Fruit fly (Drosophila melanogaster) whole organism, embryonic: Measurements from ENCODE around the gene sws.
A peak's percentile ranks its signal among the peaks of the same experiment; 100 is the strongest.

ENCODE experiments used
- BEAF-32 ChIP-seq: fragments of 200-800 bp; sonication (Bioruptor generic); optimal IDR thresholded peaks from 3 replicates; lab custom pipeline; 2017; ENCODE audit warnings: missing biosample characterization, missing genetic modification characterization, mild to moderate bottlenecking, moderate library complexity, missing genetic modification reagents
- Bgb ChIP-seq: fragments of 200-800 bp; sonication (Bioruptor generic); IDR thresholded peaks from 2 replicates; pipeline ENCODE4 v1.3.6; 2022; ENCODE audit warnings: missing biosample characterization, missing genetic modification characterization; ENCODE audit not compliant: partially characterized antibody
- CG10959 ChIP-seq: fragments of 200-800 bp; sonication (Bioruptor generic); IDR thresholded peaks from 2 replicates; pipeline ENCODE4 v1.3.6; 2022; ENCODE audit warnings: missing biosample characterization, missing genetic modification characterization
- CG11398 ChIP-seq: fragments of 200-800 bp; sonication (Bioruptor generic); optimal IDR thresholded peaks from 2 replicates; lab custom pipeline; 2016; ENCODE audit warnings: missing biosample characterization, missing genetic modification characterization
- CG14441 ChIP-seq: fragments of 200-800 bp; sonication (Bioruptor generic); IDR thresholded peaks from 2 replicates; pipeline ENCODE4 v1.3.6; 2022; ENCODE audit warnings: missing biosample characterization, missing genetic modification characterization
- CG14667 ChIP-seq: fragments of 200-800 bp; sonication (Bioruptor generic); IDR thresholded peaks from 2 replicates; pipeline ENCODE4 v1.3.6; 2022; ENCODE audit warnings: missing biosample characterization, missing genetic modification characterization
- CG15479 ChIP-seq: fragments of 200-800 bp; sonication (Bioruptor generic); optimal IDR thresholded peaks from 3 replicates; lab custom pipeline; 2019; ENCODE audit warnings: missing biosample characterization, mild to moderate bottlenecking, missing genetic modification characterization, moderate library complexity
- CG17802 ChIP-seq: fragments of 200-800 bp; sonication (Bioruptor generic); optimal IDR thresholded peaks from 2 replicates; lab custom pipeline; 2018; ENCODE audit warnings: missing biosample characterization, mild to moderate bottlenecking, missing genetic modification characterization, moderate library complexity
- CG2678 ChIP-seq: fragments of 200-800 bp; sonication (Bioruptor generic); optimal IDR thresholded peaks from 3 replicates; lab custom pipeline; 2019; ENCODE audit warnings: missing biosample characterization, mild to moderate bottlenecking, missing genetic modification characterization, moderate library complexity
- CG34422 ChIP-seq: fragments of 200-800 bp; sonication (Bioruptor generic); IDR thresholded peaks from 3 replicates; pipeline ENCODE4 v1.3.6; 2022; ENCODE audit warnings: missing biosample characterization, missing genetic modification characterization
- CG3995 ChIP-seq: fragments of 200-800 bp; sonication (Bioruptor generic); optimal IDR thresholded peaks from 3 replicates; lab custom pipeline; 2016; ENCODE audit warnings: missing biosample characterization, missing genetic modification characterization
- CG4707 ChIP-seq: fragments of 200-800 bp; sonication (Bioruptor generic); optimal IDR thresholded peaks from 2 replicates; lab custom pipeline; 2018; ENCODE audit warnings: missing biosample characterization, mild to moderate bottlenecking, missing genetic modification characterization, moderate library complexity
- CG4820 ChIP-seq: fragments of 200-800 bp; sonication (Bioruptor generic); optimal IDR thresholded peaks from 3 replicates; lab custom pipeline; 2016; ENCODE audit warnings: missing biosample characterization, missing genetic modification characterization
- CG7963 ChIP-seq: fragments of 200-800 bp; sonication (Bioruptor generic); IDR thresholded peaks from 3 replicates; pipeline ENCODE4 v1.3.6; 2022; ENCODE audit warnings: missing biosample characterization, missing genetic modification characterization; ENCODE audit not compliant: partially characterized antibody
- D ChIP-seq, 2 experiments: fragments of 200-800 bp in 1 of 2; fragments of >200 bp in 1 of 2; sonication (Bioruptor generic) in 1 of 2; optimal IDR thresholded peaks; 2 replicates in 1 of 2; 3 replicates in 1 of 2; lab custom pipeline; 2017; ENCODE audit warnings: mild to moderate bottlenecking in 1 of 2, missing biosample characterization in 1 of 2, missing genetic modification characterization in 1 of 2, missing genetic modification reagents in 1 of 2
- E2f2 ChIP-seq: fragments of 200-800 bp; sonication (Bioruptor generic); IDR thresholded peaks from 2 replicates; pipeline ENCODE4 v1.3.6; 2022; ENCODE audit warnings: missing biosample characterization, missing genetic modification characterization
- GATAe ChIP-seq: fragments of 200-800 bp; sonication (Bioruptor generic); conservative IDR thresholded peaks from 2 replicates; pipeline ENCODE4 v1.3.6; 2022; ENCODE audit warnings: missing biosample characterization, missing genetic modification characterization
- HLH3B ChIP-seq: fragments of 200-800 bp; sonication (Bioruptor generic); IDR thresholded peaks from 2 replicates; pipeline ENCODE4 v1.3.6; 2022; ENCODE audit warnings: missing biosample characterization, missing genetic modification characterization
- Lpt ChIP-seq: fragments of >200 bp; optimal IDR thresholded peaks from 2 replicates; lab custom pipeline; 2018; ENCODE audit warnings: missing biosample characterization, missing genetic modification characterization
- MBD-R2 ChIP-seq: fragments of 200-800 bp; sonication (Bioruptor generic); IDR thresholded peaks from 2 replicates; pipeline ENCODE4 v1.3.6; 2022; ENCODE audit warnings: missing biosample characterization, missing genetic modification characterization
- Meics ChIP-seq: fragments of 200-800 bp; sonication (Bioruptor generic); optimal IDR thresholded peaks from 2 replicates; lab custom pipeline; 2017; ENCODE audit warnings: missing biosample characterization, mild to moderate bottlenecking, missing genetic modification characterization
- NfI ChIP-seq: fragments of 200-800 bp; sonication (Bioruptor generic); optimal IDR thresholded peaks from 3 replicates; lab custom pipeline; 2018; ENCODE audit warnings: missing biosample characterization, mild to moderate bottlenecking, missing genetic modification characterization, moderate library complexity
- Six4 ChIP-seq: fragments of 200-800 bp; sonication (Bioruptor generic); optimal IDR thresholded peaks from 2 replicates; lab custom pipeline; 2016; ENCODE audit warnings: missing biosample characterization, missing genetic modification characterization
- Sry-δ ChIP-seq: fragments of 200-800 bp; sonication (Bioruptor generic); optimal IDR thresholded peaks from 2 replicates; lab custom pipeline; 2016; ENCODE audit warnings: missing biosample characterization, missing genetic modification characterization
- Trl ChIP-seq, 3 experiments: fragments of >200 bp in 2 of 3; fragments of 200-800 bp in 1 of 3; sonication (Bioruptor generic) in 1 of 3; optimal IDR thresholded peaks; 2 replicates in 1 of 3; 3 replicates in 2 of 3; lab custom pipeline; 2016 to 2017; ENCODE audit warnings: missing biosample characterization in 1 of 3, missing genetic modification characterization in 1 of 3
- Vsx1 ChIP-seq: fragments of 200-800 bp; sonication (Bioruptor generic); optimal IDR thresholded peaks from 2 replicates; lab custom pipeline; 2017; ENCODE audit warnings: missing biosample characterization, mild to moderate bottlenecking, missing genetic modification characterization, missing genetic modification reagents
- amos ChIP-seq: fragments of 200-800 bp; sonication (Bioruptor generic); IDR thresholded peaks from 2 replicates; pipeline ENCODE4 v1.3.6; 2022; ENCODE audit warnings: missing biosample characterization, missing genetic modification characterization; ENCODE audit not compliant: partially characterized antibody
- ap ChIP-seq: fragments of 200-800 bp; sonication (Bioruptor generic); IDR thresholded peaks from 2 replicates; pipeline ENCODE4 v1.3.6; 2022; ENCODE audit warnings: missing biosample characterization, missing genetic modification characterization
- chm ChIP-seq: fragments of 200-800 bp; sonication (Bioruptor generic); IDR thresholded peaks from 2 replicates; pipeline ENCODE4 v1.3.6; 2022; ENCODE audit warnings: missing biosample characterization, missing genetic modification characterization
- crol ChIP-seq: fragments of 200-800 bp; sonication (Bioruptor generic); IDR thresholded peaks from 2 replicates; pipeline ENCODE4 v1.3.6; 2022; ENCODE audit warnings: missing biosample characterization, missing genetic modification characterization
- dm ChIP-seq: fragments of 200-800 bp; sonication (Bioruptor generic); optimal IDR thresholded peaks from 3 replicates; lab custom pipeline; 2016; ENCODE audit warnings: missing biosample characterization, missing genetic modification characterization
- fd64A ChIP-seq: fragments of 200-800 bp; sonication (Bioruptor generic); optimal IDR thresholded peaks from 3 replicates; lab custom pipeline; 2018; ENCODE audit warnings: missing biosample characterization, mild to moderate bottlenecking, missing genetic modification characterization
- fru ChIP-seq: fragments of >200 bp; optimal IDR thresholded peaks from 2 replicates; lab custom pipeline; 2017
- jumu ChIP-seq: fragments of 200-800 bp; sonication (Bioruptor generic); optimal IDR thresholded peaks from 3 replicates; lab custom pipeline; 2016; ENCODE audit warnings: missing biosample characterization, missing genetic modification characterization
- mld ChIP-seq: fragments of 200-800 bp; sonication (Bioruptor generic); IDR thresholded peaks from 3 replicates; pipeline ENCODE4 v1.3.6; 2022; ENCODE audit warnings: missing biosample characterization, missing genetic modification characterization; ENCODE audit not compliant: partially characterized antibody
- nau ChIP-seq: fragments of 200-800 bp; sonication (Bioruptor generic); optimal IDR thresholded peaks from 3 replicates; lab custom pipeline; 2017; ENCODE audit warnings: missing biosample characterization, mild to moderate bottlenecking, missing genetic modification characterization, missing genetic modification reagents
- nerfin-1 ChIP-seq: fragments of 200-800 bp; sonication (Bioruptor generic); optimal IDR thresholded peaks from 3 replicates; lab custom pipeline; 2019; ENCODE audit warnings: missing biosample characterization, mild to moderate bottlenecking, missing genetic modification characterization, moderate library complexity
- onecut ChIP-seq: fragments of 200-800 bp; sonication (Bioruptor generic); IDR thresholded peaks from 2 replicates; pipeline ENCODE4 v1.3.6; 2022; ENCODE audit warnings: missing biosample characterization, missing genetic modification characterization
- otp ChIP-seq: fragments of 200-800 bp; sonication (Bioruptor generic); IDR thresholded peaks from 3 replicates; pipeline ENCODE4, ENCODE4 v1.3.6; 2022; ENCODE audit warnings: missing biosample characterization, missing genetic modification characterization
- pita ChIP-seq: fragments of 200-800 bp; sonication (Bioruptor generic); optimal IDR thresholded peaks from 2 replicates; lab custom pipeline; 2017; ENCODE audit warnings: missing biosample characterization, mild to moderate bottlenecking, missing genetic modification characterization
- pros ChIP-seq: fragments of 200-800 bp; sonication (Bioruptor generic); optimal IDR thresholded peaks from 3 replicates; lab custom pipeline; 2019; ENCODE audit warnings: missing biosample characterization, mild to moderate bottlenecking, missing genetic modification characterization, moderate library complexity
- pum ChIP-seq: fragments of 200-800 bp; sonication (Bioruptor generic); optimal IDR thresholded peaks from 2 replicates; lab custom pipeline; 2016; ENCODE audit warnings: missing biosample characterization, missing genetic modification characterization
- sc ChIP-seq, 3 experiments: fragments of >200 bp in 2 of 3; fragments of 200-800 bp in 1 of 3; sonication (Bioruptor generic) in 1 of 3; optimal IDR thresholded peaks; 2 replicates in 2 of 3; 3 replicates in 1 of 3; lab custom pipeline; 2017; ENCODE audit warnings: mild to moderate bottlenecking in 1 of 3, missing biosample characterization in 1 of 3, missing genetic modification characterization in 1 of 3, missing genetic modification reagents in 1 of 3
- sd ChIP-seq: fragments of 200-800 bp; sonication (Bioruptor generic); optimal IDR thresholded peaks from 3 replicates; lab custom pipeline; 2018; ENCODE audit warnings: missing biosample characterization, mild to moderate bottlenecking, missing genetic modification characterization, moderate library complexity
- tup ChIP-seq: fragments of 200-800 bp; sonication (Bioruptor generic); optimal IDR thresholded peaks from 2 replicates; lab custom pipeline; 2016; ENCODE audit warnings: missing biosample characterization, mild to moderate bottlenecking, missing genetic modification characterization, moderate library complexity
- zen ChIP-seq: fragments of 200-800 bp; sonication (Bioruptor generic); optimal IDR thresholded peaks from 3 replicates; lab custom pipeline; 2018; ENCODE audit warnings: missing biosample characterization, mild to moderate bottlenecking, missing genetic modification characterization, moderate library complexity
- zen2 ChIP-seq: fragments of 200-800 bp; sonication (Bioruptor generic); IDR thresholded peaks from 3 replicates; pipeline ENCODE4 v1.3.6; 2022; ENCODE audit warnings: missing biosample characterization, missing genetic modification characterization; ENCODE audit not compliant: partially characterized antibody
- zfh1 ChIP-seq: fragments of 200-800 bp; sonication (Bioruptor generic); IDR thresholded peaks from 3 replicates; pipeline ENCODE4 v1.3.6; 2022; ENCODE audit warnings: missing biosample characterization, missing genetic modification characterization

sws gene

DNA sequence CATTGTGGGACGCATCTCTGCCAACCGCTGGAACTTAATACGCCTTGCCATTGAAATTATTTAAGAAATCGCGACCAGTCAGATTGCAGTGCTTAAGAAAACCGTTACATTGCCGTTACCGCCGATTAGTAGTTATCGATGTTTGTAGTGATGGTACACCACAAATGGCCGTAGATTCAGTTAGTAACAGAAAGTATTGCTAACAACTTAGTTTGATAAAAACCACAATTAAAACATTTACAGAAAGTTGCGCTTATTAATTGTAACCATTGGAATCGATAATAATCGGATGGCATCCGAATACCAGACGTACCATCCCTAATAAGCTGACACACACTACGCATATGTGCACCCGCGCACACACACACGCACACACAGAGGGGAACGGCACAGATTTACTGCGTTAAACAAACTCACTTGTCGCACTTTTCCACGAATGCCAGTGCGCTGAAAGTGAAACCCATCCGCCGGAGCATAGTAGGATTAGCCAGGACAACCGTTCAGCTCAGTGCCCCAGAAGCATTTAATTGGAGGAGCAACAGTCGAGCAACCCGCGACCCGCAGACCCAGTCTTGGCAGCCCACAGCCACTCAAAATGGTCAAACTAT lies 47.9 kb downstream of the sws start, which contains the start of the genes hdm and Ykt6 (continued):
- TF ChIP-seq Vsx1 (no peak), Bgb (peak; percentile 95), NfI (GFP tag; lab: Kevin White, UChicago) (peak; percentile 63), nerfin-1 (tag; lab: Kevin White, UChicago) (peak; percentile 43), CG10959 (peak; percentile 74), Lpt (no peak), CG15479 (no peak), pum (GFP tag; lab: Kevin White, UChicago) (peak; percentile 80), GATAe (GFP tag; lab: Robert Waterston, UW) (no peak), ap (peak; percentile 75), mld (GFP tag; lab: Robert Waterston, UW) (peak; percentile 84; the same call in 2 of the 3 replicates), chm (GFP tag; lab: Robert Waterston, UW) (no peak; the same call in 1 of the 2 replicates), otp (GFP tag; lab: Robert Waterston, UW) (peak; percentile 80), sc (optimal IDR thresholded peaks at IDR 0.05; lab: Kevin White, UChicago) (no peak), sc (GFP tag; optimal IDR thresholded peaks at IDR 0.05; lab: Kevin White, UChicago) (no peak), onecut (GFP tag; lab: Robert Waterston, UW) (peak; percentile 61), HLH3B (GFP tag; lab: Robert Waterston, UW) (peak; percentile 77), BEAF-32 (GFP tag; lab: Kevin White, UChicago) (peak; percentile 95), fru (lab: Kevin White, UChicago) (no peak), Meics (no peak), zen (tag; lab: Kevin White, UChicago) (peak; percentile 71), Trl (optimal IDR thresholded peaks at IDR 0.05; lab: Kevin White, UChicago) (no peak), Trl (GFP tag; optimal IDR thresholded peaks at IDR 0.05; lab: Kevin White, UChicago) (peak; percentile 84), nau (GFP tag; lab: Kevin White, UChicago) (no peak), CG17802 (tag; lab: Kevin White, UChicago) (peak; percentile 17), CG3995 (GFP tag; lab: Kevin White, UChicago) (peak; percentile 88), CG4820 (GFP tag; lab: Kevin White, UChicago) (peak; percentile 76), jumu (GFP tag; lab: Kevin White, UChicago) (peak; percentile 86), D (optimal IDR thresholded peaks at IDR 0.05; lab: Kevin White, UChicago) (no peak), D (GFP tag; optimal IDR thresholded peaks at IDR 0.05; lab: Kevin White, UChicago) (peak; percentile 48), Six4 (GFP tag; lab: Kevin White, UChicago) (peak; percentile 68), Sry-δ (peak; percentile 98), CG34422 (GFP tag; lab: Robert Waterston, UW) (peak; percentile 86), CG2678 (tag; lab: Kevin White, UChicago) (no peak), MBD-R2 (GFP tag; lab: Robert Waterston, UW) (peak; percentile 88), E2f2 (GFP tag; lab: Robert Waterston, UW) (peak; percentile 85), pros (GFP tag; lab: Kevin White, UChicago) (no peak), crol (GFP tag; lab: Robert Waterston, UW) (peak; percentile 57; the same call in 1 of the 2 replicates), CG11398 (peak; percentile 73), CG4707 (GFP tag; lab: Kevin White, UChicago) (no peak), dm (GFP tag; lab: Kevin White, UChicago) (peak; percentile 67), fd64A (GFP tag; lab: Kevin White, UChicago) (no peak), CG7963 (peak; percentile 77), amos (peak; percentile 93), sd (tag; lab: Kevin White, UChicago) (no peak), CG14667 (GFP tag; lab: Robert Waterston, UW) (peak; percentile 71), pita (GFP tag; lab: Kevin White, UChicago) (no peak), tup (GFP tag; lab: Kevin White, UChicago) (peak; percentile 60), CG14441 (GFP tag; lab: Robert Waterston, UW) (peak; percentile 84), zfh1 (GFP tag; lab: Robert Waterston, UW) (peak; percentile 85), zen2 (GFP tag; lab: Robert Waterston, UW) (peak; percentile 87; the same call in 2 of the 3 replicates)
